Worm (Caenorhabditis elegans): ENCODE measurements around the gene alh-9.

ce11 chrIII:5828065-5828464, 27.8 kb upstream of the alh-9 start:
- no peak for TF ChIP-seq ceh-36 (tag; optimal IDR thresholded peaks at IDR 0.05)
- no peak for TF ChIP-seq ama-1 (optimal IDR thresholded peaks at IDR 0.05)
- TF ChIP-seq tbx-37 (GFP tag; conservative IDR thresholded peaks at IDR 0.05) = no peak
- TF ChIP-seq flt-1 (GFP tag; IDR thresholded peaks at IDR 0.05) = no peak
- no peak for TF ChIP-seq F13C5.2 (tag; optimal IDR thresholded peaks at IDR 0.05)
- no peak for TF ChIP-seq tbx-11 (GFP tag; IDR thresholded peaks at IDR 0.05)
- TF ChIP-seq scrt-1 (GFP tag; IDR thresholded peaks at IDR 0.05) = no peak
- no peak for TF ChIP-seq pes-1 (GFP tag; IDR thresholded peaks at IDR 0.05)
- no peak for TF ChIP-seq B0310.2 (tag; optimal IDR thresholded peaks at IDR 0.05)
- TF ChIP-seq ets-7 (tag; optimal IDR thresholded peaks at IDR 0.05) = no peak
- no peak for TF ChIP-seq aly-1 (tag; optimal IDR thresholded peaks at IDR 0.05)
- TF ChIP-seq hmg-4 (GFP tag; optimal IDR thresholded peaks at IDR 0.05) = no peak
- no peak for TF ChIP-seq hmbx-1 (tag; optimal IDR thresholded peaks at IDR 0.05)

Measured in whole organism, early embryonic.